Fruit fly (Drosophila melanogaster): ENCODE data around the gene Marcal1.

Marcal1 gene

dm6 chr2L:4915715-4916153 lies 39.6 kb upstream of the Marcal1 start (continued):
- no peak for TF ChIP-seq D19B (GFP tag; optimal IDR thresholded peaks at IDR 0.05)
- TF ChIP-seq CG17328 (GFP tag; IDR thresholded peaks at IDR 0.05) = no peak
- no peak for TF ChIP-seq CG4404 (GFP tag; IDR thresholded peaks at IDR 0.05)
- TF ChIP-seq Usf (GFP tag; optimal IDR thresholded peaks at IDR 0.05) = no peak
- TF ChIP-seq E2f2 (GFP tag; IDR thresholded peaks at IDR 0.05) = no peak
- TF ChIP-seq da (GFP tag; optimal IDR thresholded peaks at IDR 0.05) = no peak
- no peak for TF ChIP-seq CG12155 (GFP tag; optimal IDR thresholded peaks at IDR 0.05)
- no peak for TF ChIP-seq fd3F (GFP tag; optimal IDR thresholded peaks at IDR 0.05)
- TF ChIP-seq CG16813 (GFP tag; IDR thresholded peaks at IDR 0.05; ENCODE audit: partially characterized antibody) = no peak
- no peak for TF ChIP-seq Ravus (GFP tag; IDR thresholded peaks at IDR 0.05)
- TF ChIP-seq trem (tag; optimal IDR thresholded peaks at IDR 0.05) = no peak
- no peak for TF ChIP-seq NC2α (GFP tag; optimal IDR thresholded peaks at IDR 0.05)
- no peak for TF ChIP-seq CG9876 (GFP tag; optimal IDR thresholded peaks at IDR 0.05)
- peak; percentile 3 for TF ChIP-seq CG3281 (GFP tag; optimal IDR thresholded peaks at IDR 0.05)
- no peak for TF ChIP-seq CG8290 (GFP tag; optimal IDR thresholded peaks at IDR 0.05)
- no peak for TF ChIP-seq CG8290 (tag; optimal IDR thresholded peaks at IDR 0.05)
- TF ChIP-seq CG14050 (GFP tag; IDR thresholded peaks at IDR 0.05) = no peak
- no peak for TF ChIP-seq otp (GFP tag; IDR thresholded peaks at IDR 0.05)
- TF ChIP-seq ham (GFP tag; IDR thresholded peaks at IDR 0.05) = no peak
- TF ChIP-seq Sox102F (GFP tag; optimal IDR thresholded peaks at IDR 0.05) = peak; percentile 39
- no peak for TF ChIP-seq chn (GFP tag; optimal IDR thresholded peaks at IDR 0.05)
- TF ChIP-seq CG2889 (GFP tag; IDR thresholded peaks at IDR 0.05) = no peak
- TF ChIP-seq CG10959 (GFP tag; IDR thresholded peaks at IDR 0.05) = no peak
- TF ChIP-seq Spps (tag; optimal IDR thresholded peaks at IDR 0.05) = no peak
- TF ChIP-seq bsh (GFP tag; optimal IDR thresholded peaks at IDR 0.05) = peak in 1 of 2 experiments; percentile 24
- no peak for TF ChIP-seq corto (GFP tag; optimal IDR thresholded peaks at IDR 0.05)
- TF ChIP-seq CG5180 (GFP tag; optimal IDR thresholded peaks at IDR 0.05) = no peak
- peak; percentile 39 for TF ChIP-seq Xrp1 (GFP tag; IDR thresholded peaks at IDR 0.05)
- peak; percentile 13; the same call in 1 of the 2 replicates for TF ChIP-seq wdn (GFP tag; IDR thresholded peaks at IDR 0.05)
- TF ChIP-seq Gug (GFP tag; IDR thresholded peaks at IDR 0.05) = no peak
- no peak for TF ChIP-seq CG10654 (GFP tag; optimal IDR thresholded peaks at IDR 0.05)
- no peak for TF ChIP-seq bigmax (GFP tag; optimal IDR thresholded peaks at IDR 0.05)
- TF ChIP-seq Ptx1 (GFP tag; IDR thresholded peaks at IDR 0.05) = peak; percentile 18; the same call in 1 of the 2 replicates
- TF ChIP-seq tna (GFP tag; IDR thresholded peaks at IDR 0.05; ENCODE audit: partially characterized antibody) = no peak
- TF ChIP-seq hkb (optimal IDR thresholded peaks at IDR 0.05) = no peak
- TF ChIP-seq hkb (GFP tag; IDR thresholded peaks at IDR 0.05) = no peak
- TF ChIP-seq HmgZ (tag; optimal IDR thresholded peaks at IDR 0.05) = no peak
- no peak for TF ChIP-seq pfk (GFP tag; optimal IDR thresholded peaks at IDR 0.05)
- no peak for TF ChIP-seq CG12744 (GFP tag; optimal IDR thresholded peaks at IDR 0.05)
- no peak for TF ChIP-seq CG7271 (tag; optimal IDR thresholded peaks at IDR 0.05)
- no peak for TF ChIP-seq CG8944 (GFP tag; optimal IDR thresholded peaks at IDR 0.05)
- TF ChIP-seq dysf (GFP tag; IDR thresholded peaks at IDR 0.05) = peak; percentile 36; the same call in 1 of the 3 replicates
- peak; percentile 36 for TF ChIP-seq CG10267 (tag; optimal IDR thresholded peaks at IDR 0.05)
- TF ChIP-seq lbe (GFP tag; optimal IDR thresholded peaks at IDR 0.05) = no peak
- no peak; the same call in 1 of the 2 replicates for TF ChIP-seq E2f1 (GFP tag; IDR thresholded peaks at IDR 0.05)
- TF ChIP-seq mld (GFP tag; IDR thresholded peaks at IDR 0.05; ENCODE audit: partially characterized antibody) = no peak
- TF ChIP-seq shn (GFP tag; optimal IDR thresholded peaks at IDR 0.05) = no peak
- TF ChIP-seq Neu2 (GFP tag; optimal IDR thresholded peaks at IDR 0.05; ENCODE audit: borderline replicate concordance) = no peak
- no peak for TF ChIP-seq CG17912 (GFP tag; optimal IDR thresholded peaks at IDR 0.05)
- TF ChIP-seq CG10979 (tag; optimal IDR thresholded peaks at IDR 0.05) = peak; percentile 64
- peak in 1 of 3 experiments; percentile 37 for TF ChIP-seq lola (GFP tag; optimal IDR thresholded peaks at IDR 0.05)
- TF ChIP-seq CG12769 (tag; optimal IDR thresholded peaks at IDR 0.05) = no peak

Data from whole organism, embryonic.